Worm (Caenorhabditis elegans): ENCODE results near the gene T22D1.5.

DNA sequence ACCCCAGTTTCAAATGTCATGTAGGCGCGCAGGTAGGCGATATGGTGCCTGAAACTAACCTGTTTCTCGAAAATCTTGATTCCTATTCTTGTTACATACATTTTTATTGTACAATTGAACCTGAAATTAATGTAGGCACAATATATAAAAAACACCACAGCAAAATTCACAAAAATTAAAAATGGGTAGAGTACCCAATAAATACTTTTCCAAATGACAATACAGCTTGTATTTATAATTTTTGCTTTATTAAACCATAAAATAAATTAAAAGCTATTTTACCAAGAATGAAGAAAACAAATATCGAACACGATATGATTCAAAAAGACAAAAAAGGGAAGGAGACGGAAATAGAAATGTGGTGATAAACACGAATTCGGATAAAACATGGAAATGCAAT lies 20.4 kb upstream of the T22D1.5 start, which contains the start of gene tre-2:
- TF ChIP-seq nhr-76 (tag; optimal IDR thresholded peaks at IDR 0.05) (no peak), nhr-237 (tag; optimal IDR thresholded peaks at IDR 0.05) (no peak), blmp-1 (tag; optimal IDR thresholded peaks at IDR 0.05) (no peak), snpc-4 (tag; optimal IDR thresholded peaks at IDR 0.05) (no peak), nhr-28 (tag; optimal IDR thresholded peaks at IDR 0.05) (no peak), ztf-11 (tag; optimal IDR thresholded peaks at IDR 0.05) (no peak), sem-2 (GFP tag; optimal IDR thresholded peaks at IDR 0.05) (no peak), lin-32 (GFP tag; optimal IDR thresholded peaks at IDR 0.05) (no peak), cnd-1 (tag; optimal IDR thresholded peaks at IDR 0.05) (no peak), ces-1 (GFP tag; optimal IDR thresholded peaks at IDR 0.05) (no peak), nhr-12 (tag; optimal IDR thresholded peaks at IDR 0.05) (no peak), zip-8 (tag; optimal IDR thresholded peaks at IDR 0.05) (no peak)
